Worm (Caenorhabditis elegans) whole organism, late embryonic: ENCODE data around the gene T24B8.7.
A peak's percentile ranks its signal among the peaks of the same experiment; 100 is the strongest.

Experiments
- C08G9.2 ChIP-seq: sonication (generic microtip); optimal IDR thresholded peaks from 2 replicates; lab custom pipeline; 2016; ENCODE audit warnings: mild to moderate bottlenecking, missing genetic modification characterization, moderate library complexity, missing compliant biosample characterization
- C38D4.7 ChIP-seq: fragments of 200-800 bp; sonication (Bioruptor generic); optimal IDR thresholded peaks from 2 replicates; lab custom pipeline; 2018; ENCODE audit warnings: mild to moderate bottlenecking, missing genetic modification characterization, moderate library complexity, missing compliant biosample characterization
- K02D7.2 ChIP-seq: sonication (generic microtip); optimal IDR thresholded peaks from 2 replicates; lab custom pipeline; 2017; ENCODE audit warnings: mild to moderate bottlenecking, missing genetic modification characterization, missing compliant biosample characterization
- K09A11.1 ChIP-seq: sonication (generic microtip); optimal IDR thresholded peaks from 2 replicates; lab custom pipeline; 2017; ENCODE audit warnings: antibody characterized with exemption, mild to moderate bottlenecking, missing genetic modification characterization, missing compliant biosample characterization; ENCODE audit not compliant: insufficient read depth
- Y22D7AL.16 ChIP-seq: sonication (generic microtip); optimal IDR thresholded peaks from 2 replicates; lab custom pipeline; 2016; ENCODE audit warnings: missing genetic modification characterization, missing compliant biosample characterization
- ahr-1 ChIP-seq: sonication (generic microtip); optimal IDR thresholded peaks from 2 replicates; lab custom pipeline; 2016; ENCODE audit warnings: missing genetic modification characterization, missing compliant biosample characterization
- ama-1 ChIP-seq: fragments of 150-350 bp; optimal IDR thresholded peaks from 2 replicates; lab custom pipeline; 2014
- ceh-14 ChIP-seq: sonication (generic microtip); optimal IDR thresholded peaks from 2 replicates; lab custom pipeline; 2016; ENCODE audit warnings: missing genotype, missing genetic modification characterization, missing compliant biosample characterization
- ceh-18 ChIP-seq: sonication (generic microtip); optimal IDR thresholded peaks from 2 replicates; lab custom pipeline; 2016; ENCODE audit warnings: missing genetic modification characterization, missing compliant biosample characterization
- ceh-19 ChIP-seq: fragments of 200-800 bp; sonication (Bioruptor generic); optimal IDR thresholded peaks from 2 replicates; lab custom pipeline; 2018; ENCODE audit warnings: mild to moderate bottlenecking, missing genetic modification characterization, missing compliant biosample characterization
- ceh-30 ChIP-seq: fragments of 150-350 bp; optimal IDR thresholded peaks from 2 replicates; lab custom pipeline; 2014; ENCODE audit warnings: missing biosample characterization, missing genetic modification characterization
- ceh-31 ChIP-seq: sonication (generic microtip); optimal IDR thresholded peaks from 2 replicates; lab custom pipeline; 2016; ENCODE audit warnings: missing genetic modification characterization, missing compliant biosample characterization
- ceh-34 ChIP-seq: sonication (generic microtip); optimal IDR thresholded peaks from 2 replicates; lab custom pipeline; 2016; ENCODE audit warnings: mild to moderate bottlenecking, missing genetic modification characterization, missing compliant biosample characterization
- che-1 ChIP-seq: sonication (generic microtip); optimal IDR thresholded peaks from 2 replicates; lab custom pipeline; 2016; ENCODE audit warnings: mild to moderate bottlenecking, missing genetic modification characterization, missing compliant biosample characterization
- dmd-4 ChIP-seq: sonication (generic microtip); optimal IDR thresholded peaks from 2 replicates; lab custom pipeline; 2016; ENCODE audit warnings: borderline replicate concordance, missing genetic modification characterization, missing compliant biosample characterization
- dve-1 ChIP-seq: sonication (generic microtip); optimal IDR thresholded peaks from 2 replicates; lab custom pipeline; 2017; ENCODE audit warnings: antibody characterized with exemption, mild to moderate bottlenecking, missing genetic modification characterization, missing compliant biosample characterization
- elt-2 ChIP-seq: sonication (generic microtip); optimal IDR thresholded peaks from 2 replicates; lab custom pipeline; 2016; ENCODE audit warnings: missing genetic modification reagents, missing genetic modification characterization, missing compliant biosample characterization
- elt-4 ChIP-seq: sonication (generic microtip); optimal IDR thresholded peaks from 2 replicates; lab custom pipeline; 2016; ENCODE audit warnings: missing genetic modification characterization, missing compliant biosample characterization
- ets-4 ChIP-seq: sonication (generic microtip); optimal IDR thresholded peaks from 2 replicates; lab custom pipeline; 2016; ENCODE audit warnings: missing genetic modification characterization, missing compliant biosample characterization
- eyg-1 ChIP-seq: sonication (generic microtip); optimal IDR thresholded peaks from 2 replicates; lab custom pipeline; 2016; ENCODE audit warnings: missing genotype, missing genetic modification characterization, missing compliant biosample characterization
- fax-1 ChIP-seq: sonication (generic microtip); optimal IDR thresholded peaks from 2 replicates; lab custom pipeline; 2016; ENCODE audit warnings: missing genotype, missing genetic modification characterization, missing compliant biosample characterization
- fkh-10 ChIP-seq: fragments of 150-350 bp; optimal IDR thresholded peaks from 2 replicates; lab custom pipeline; 2014; ENCODE audit warnings: missing biosample characterization, missing genetic modification reagents, missing genetic modification characterization
- hlh-15 ChIP-seq: sonication (generic microtip); optimal IDR thresholded peaks from 2 replicates; lab custom pipeline; 2016; ENCODE audit warnings: missing genetic modification characterization, missing compliant biosample characterization
- hlh-30 ChIP-seq: sonication (generic microtip); optimal IDR thresholded peaks from 2 replicates; lab custom pipeline; 2017; ENCODE audit warnings: antibody characterized with exemption, missing genetic modification characterization, missing compliant biosample characterization; ENCODE audit not compliant: insufficient read depth
- hlh-6 ChIP-seq: sonication (generic microtip); optimal IDR thresholded peaks from 2 replicates; lab custom pipeline; 2016; ENCODE audit warnings: missing genotype, missing genetic modification characterization, missing compliant biosample characterization
- lin-11 ChIP-seq: fragments of 200-800 bp; sonication (Bioruptor generic); optimal IDR thresholded peaks from 2 replicates; lab custom pipeline; 2018; ENCODE audit warnings: mild to moderate bottlenecking, missing genetic modification characterization, missing compliant biosample characterization
- madf-2 ChIP-seq: sonication (generic microtip); optimal IDR thresholded peaks from 2 replicates; lab custom pipeline; 2017; ENCODE audit warnings: missing genetic modification characterization, missing compliant biosample characterization
- nfya-1 ChIP-seq: sonication (generic microtip); optimal IDR thresholded peaks from 2 replicates; lab custom pipeline; 2017; ENCODE audit warnings: missing genetic modification characterization, mild to moderate bottlenecking, missing compliant biosample characterization, antibody characterized with exemption, moderate library complexity
- nhr-232 ChIP-seq: sonication (generic microtip); optimal IDR thresholded peaks from 2 replicates; lab custom pipeline; 2016; ENCODE audit warnings: missing genetic modification characterization, missing compliant biosample characterization
- odd-2 ChIP-seq: sonication (generic microtip); optimal IDR thresholded peaks from 2 replicates; lab custom pipeline; 2017; ENCODE audit warnings: antibody characterized with exemption, mild to moderate bottlenecking, missing genetic modification characterization, missing compliant biosample characterization
- pag-3 ChIP-seq: sonication (generic microtip); optimal IDR thresholded peaks from 2 replicates; lab custom pipeline; 2016; ENCODE audit warnings: missing compliant biosample characterization, missing genetic modification characterization, borderline replicate concordance
- pat-9 ChIP-seq: fragments of 200-800 bp; sonication (Bioruptor generic); optimal IDR thresholded peaks from 2 replicates; lab custom pipeline; 2018; ENCODE audit warnings: mild to moderate bottlenecking, missing genetic modification characterization, moderate library complexity, missing compliant biosample characterization
- pax-1 ChIP-seq: fragments of 150-350 bp; optimal IDR thresholded peaks from 2 replicates; lab custom pipeline; 2014; ENCODE audit warnings: missing biosample characterization, missing genetic modification characterization
- pha-4 ChIP-seq: fragments of 150-350 bp; optimal IDR thresholded peaks from 2 replicates; lab custom pipeline; 2018; ENCODE audit warnings: missing biosample characterization, missing genetic modification reagents, missing genetic modification characterization
- pqm-1 ChIP-seq: sonication (generic microtip); optimal IDR thresholded peaks from 2 replicates; lab custom pipeline; 2016; ENCODE audit warnings: missing genetic modification characterization, missing compliant biosample characterization
- pros-1 ChIP-seq: fragments of 150-350 bp; optimal IDR thresholded peaks from 2 replicates; lab custom pipeline; 2014; ENCODE audit warnings: missing biosample characterization, missing genetic modification reagents, missing genetic modification characterization
- ref-2 ChIP-seq: sonication (generic microtip); optimal IDR thresholded peaks from 2 replicates; lab custom pipeline; 2016; ENCODE audit warnings: missing genetic modification characterization, missing compliant biosample characterization
- rnt-1 ChIP-seq: sonication (generic microtip); optimal IDR thresholded peaks from 2 replicates; lab custom pipeline; 2016; ENCODE audit warnings: missing genetic modification characterization, missing compliant biosample characterization
- syd-9 ChIP-seq: sonication (generic microtip); optimal IDR thresholded peaks from 2 replicates; lab custom pipeline; 2016; ENCODE audit warnings: mild to moderate bottlenecking, missing genetic modification characterization, moderate library complexity, missing compliant biosample characterization
- tbx-2 ChIP-seq: sonication (generic microtip); optimal IDR thresholded peaks from 2 replicates; lab custom pipeline; 2016; ENCODE audit warnings: missing genetic modification characterization, missing compliant biosample characterization
- tbx-7 ChIP-seq: sonication (generic microtip); optimal IDR thresholded peaks from 2 replicates; lab custom pipeline; 2016; ENCODE audit warnings: missing genotype, missing genetic modification characterization, missing compliant biosample characterization
- unc-42 ChIP-seq: sonication (generic microtip); optimal IDR thresholded peaks from 2 replicates; lab custom pipeline; 2016; ENCODE audit warnings: missing genotype, missing genetic modification characterization, missing compliant biosample characterization
- unc-55 ChIP-seq: sonication (generic microtip); optimal IDR thresholded peaks from 2 replicates; lab custom pipeline; 2017; ENCODE audit warnings: missing biosample characterization, missing genetic modification reagents, missing genetic modification characterization
- unc-86 ChIP-seq: sonication (generic microtip); optimal IDR thresholded peaks from 2 replicates; lab custom pipeline; 2016; ENCODE audit warnings: missing genetic modification characterization, missing compliant biosample characterization
- zip-5 ChIP-seq: sonication (generic microtip); optimal IDR thresholded peaks from 2 replicates; lab custom pipeline; 2016; ENCODE audit warnings: missing genetic modification characterization, missing compliant biosample characterization

Gene T24B8.7

DNA sequence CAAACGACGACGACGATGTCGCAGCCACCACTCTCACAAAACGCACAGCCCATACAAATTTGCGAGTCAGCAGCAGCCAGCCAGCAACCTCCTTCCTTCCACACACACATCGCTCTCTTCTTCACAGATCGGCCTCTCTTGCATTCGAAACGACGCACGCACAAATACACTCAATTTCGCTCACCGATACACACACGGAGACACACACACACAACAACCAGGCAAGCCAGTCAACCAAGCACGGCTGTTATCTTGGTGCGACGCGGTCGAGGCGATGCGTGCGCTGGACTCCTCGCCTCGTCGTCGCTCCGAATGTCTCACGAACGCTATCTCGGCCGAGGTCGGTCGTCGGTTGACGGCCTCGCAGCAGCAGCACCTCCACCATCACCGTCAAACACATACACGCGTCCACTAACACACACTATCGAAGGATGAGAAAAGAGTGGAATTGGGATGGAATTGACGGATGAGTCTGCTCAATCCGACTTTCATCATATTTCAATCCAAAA, 6.9 kb upstream of the T24B8.7 start (continued):
- TF ChIP-seq eyg-1 (tag; lab: Kevin White, UChicago): peak; percentile 71
- TF ChIP-seq fax-1 (tag; lab: Kevin White, UChicago): peak; percentile 3
- TF ChIP-seq pat-9: peak; percentile 82
- peak; percentile 42 for TF ChIP-seq tbx-7
- peak; percentile 62 for TF ChIP-seq dmd-4 (tag; lab: Kevin White, UChicago)
- TF ChIP-seq pag-3 (tag; lab: Kevin White, UChicago): no peak
- TF ChIP-seq pax-1: no peak
- TF ChIP-seq C08G9.2: peak; percentile 61
- TF ChIP-seq ama-1 (lab: Kevin White, UChicago): peak; percentile 10
- peak; percentile 96 for TF ChIP-seq rnt-1 (tag; lab: Kevin White, UChicago)
- peak; percentile 46 for TF ChIP-seq che-1
- TF ChIP-seq K02D7.2 (tag; lab: Kevin White, UChicago): peak; percentile 40
- TF ChIP-seq ceh-19 (GFP tag; lab: Kevin White, UChicago): peak; percentile 91
- TF ChIP-seq nfya-1 (tag; lab: Kevin White, UChicago): peak; percentile 95
- peak; percentile 84 for TF ChIP-seq hlh-6 (tag; lab: Kevin White, UChicago)
- peak; percentile 95 for TF ChIP-seq ceh-31 (tag; lab: Kevin White, UChicago)
- TF ChIP-seq tbx-2 (tag; lab: Kevin White, UChicago): peak; percentile 96
- TF ChIP-seq syd-9: peak; percentile 85
- TF ChIP-seq pha-4 (tag; lab: Kevin White, UChicago): no peak
- TF ChIP-seq madf-2: peak; percentile 92
- no peak for TF ChIP-seq odd-2 (tag; lab: Kevin White, UChicago)
- TF ChIP-seq ref-2 (tag; lab: Kevin White, UChicago): peak; percentile 93
- TF ChIP-seq pqm-1: no peak
- TF ChIP-seq K09A11.1 (tag; lab: Kevin White, UChicago): peak; percentile 18
- peak; percentile 2 for TF ChIP-seq zip-5 (tag; lab: Kevin White, UChicago)
- peak; percentile 37 for TF ChIP-seq lin-11 (tag; lab: Kevin White, UChicago)
- TF ChIP-seq hlh-30 (tag; lab: Kevin White, UChicago): peak; percentile 44

DNA sequence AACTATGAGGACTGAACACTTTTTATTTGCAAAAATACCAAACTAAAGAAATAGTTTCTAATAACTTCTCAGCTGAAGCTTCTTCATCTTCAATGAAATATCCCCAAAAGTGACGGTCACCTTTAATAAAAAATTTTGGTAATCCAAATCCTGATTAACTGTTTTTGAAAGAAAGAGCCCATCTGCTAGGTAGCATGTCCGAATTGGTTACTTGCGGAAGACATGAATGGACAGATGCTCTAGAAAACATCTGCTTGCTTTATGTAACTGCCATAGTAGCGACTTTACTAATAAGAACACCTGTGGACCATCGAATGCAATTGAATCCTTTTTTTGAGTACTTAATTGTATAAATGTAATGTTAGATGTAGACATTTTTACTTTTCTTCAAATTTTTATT, 5.5 kb upstream of the T24B8.7 start:
- TF ChIP-seq pqm-1 (no peak), unc-42 (tag; lab: Kevin White, UChicago) (no peak), ets-4 (tag; lab: Kevin White, UChicago) (no peak), hlh-15 (tag; lab: Kevin White, UChicago) (no peak), nhr-232 (tag; lab: Kevin White, UChicago) (no peak), pax-1 (no peak), tbx-7 (no peak), ama-1 (lab: Kevin White, UChicago) (peak; percentile 56)

DNA sequence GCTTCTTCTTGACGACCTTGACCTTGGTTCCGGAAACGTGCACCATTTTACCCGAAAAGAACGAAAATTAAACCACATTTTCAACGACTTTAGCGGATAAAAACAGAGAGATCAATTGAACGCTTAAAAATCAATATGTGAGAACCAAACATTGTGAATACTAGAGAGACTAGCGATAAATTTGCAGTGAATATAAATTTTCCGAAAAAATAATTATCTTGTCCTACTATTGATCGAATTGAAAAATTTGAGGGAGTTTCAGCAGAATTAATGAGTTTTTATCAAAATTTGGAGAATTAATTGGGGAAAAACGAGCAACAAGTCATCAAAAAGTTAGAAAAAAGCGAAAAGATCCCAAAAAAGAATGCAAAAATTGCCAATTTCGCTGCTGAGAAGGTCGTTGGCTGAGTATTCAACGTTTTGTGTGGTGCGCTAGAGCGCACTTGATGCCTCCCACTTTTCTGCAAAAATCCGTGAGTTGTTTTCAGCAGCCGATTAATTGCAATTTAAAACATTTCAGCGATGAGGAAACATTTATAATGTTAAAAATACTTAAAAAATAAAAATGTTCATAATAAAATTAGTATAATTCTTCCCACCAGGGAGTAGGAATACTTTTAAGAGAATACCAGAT, 3.7 kb upstream of the T24B8.7 start, which contains the start of gene rpl-32:
rpl-32 (minus strand) TSS at position 51 of the 634 bp plus-strand sequence.
- TF ChIP-seq pax-1 (peak; percentile 15), Y22D7AL.16 (tag; lab: Kevin White, UChicago) (no peak), unc-86 (tag; lab: Kevin White, UChicago) (no peak), dve-1 (tag; lab: Kevin White, UChicago) (peak; percentile 30), unc-42 (tag; lab: Kevin White, UChicago) (peak; percentile 3), ceh-14 (tag; lab: Kevin White, UChicago) (no peak), ceh-30 (tag; lab: Kevin White, UChicago) (no peak), odd-2 (tag; lab: Kevin White, UChicago) (no peak), hlh-15 (tag; lab: Kevin White, UChicago) (no peak), ceh-34 (tag; lab: Kevin White, UChicago) (no peak), syd-9 (no peak), fkh-10 (GFP tag; lab: Kevin White, UChicago) (no peak), elt-2 (peak; percentile 26), pros-1 (tag; lab: Kevin White, UChicago) (no peak), ahr-1 (tag; lab: Kevin White, UChicago) (no peak), ama-1 (lab: Kevin White, UChicago) (no peak), C08G9.2 (no peak), unc-55 (GFP tag; lab: Kevin White, UChicago) (peak; percentile 6), elt-4 (tag; lab: Kevin White, UChicago) (no peak), zip-5 (tag; lab: Kevin White, UChicago) (no peak), tbx-7 (no peak), C38D4.7 (no peak), eyg-1 (tag; lab: Kevin White, UChicago) (no peak), nfya-1 (tag; lab: Kevin White, UChicago) (peak; percentile 71), ceh-31 (tag; lab: Kevin White, UChicago) (peak; percentile 38), ceh-18 (tag; lab: Kevin White, UChicago) (no peak)
